Fruit fly (Drosophila melanogaster) S2 (cell line): ENCODE results near the gene CG11980.

Experiments used
- CG8478 ChIP-seq: fragments of >200 bp; optimal IDR thresholded peaks from 2 replicates; lab custom pipeline; 2018
- CTCF ChIP-seq, 2 experiments: fragments of >200 bp; optimal IDR thresholded peaks; 2 replicates each; lab custom pipeline; 2018

dm6 chr3R:9016869-9017268 is 13.1 kb downstream of the CG11980 start:
- TF ChIP-seq CG8478 (lab: Kevin White, UChicago), result no peak
- TF ChIP-seq CTCF (optimal IDR thresholded peaks at IDR 0.05; lab: Kevin White, UChicago), result no peak
